Fruit fly (Drosophila melanogaster) whole organism, embryonic: ENCODE results near the gene CG32236.
A peak's percentile ranks its signal among the peaks of the same experiment; 100 is the strongest.

Experiments
- Ada2b ChIP-seq: fragments of 200-800 bp; sonication (Bioruptor generic); IDR thresholded peaks from 2 replicates; pipeline ENCODE4 v1.3.6; 2022; ENCODE audit warnings: missing biosample characterization, missing genetic modification characterization
- Blimp-1 ChIP-seq: fragments of 200-800 bp; sonication (Bioruptor generic); optimal IDR thresholded peaks from 3 replicates; lab custom pipeline; 2018; ENCODE audit warnings: missing biosample characterization, missing genetic modification characterization, mild to moderate bottlenecking, moderate library complexity, missing genetic modification reagents
- CG10209 ChIP-seq: fragments of 200-800 bp; sonication (Bioruptor generic); optimal IDR thresholded peaks from 3 replicates; lab custom pipeline; 2017; ENCODE audit warnings: missing biosample characterization, mild to moderate bottlenecking, missing genetic modification characterization, missing genetic modification reagents
- CG11695 ChIP-seq: fragments of 200-800 bp; sonication (Bioruptor generic); IDR thresholded peaks from 3 replicates; pipeline ENCODE4 v1.3.6; 2022; ENCODE audit warnings: missing biosample characterization, missing genetic modification characterization
- CG13424 ChIP-seq: fragments of 200-800 bp; sonication (Bioruptor generic); optimal IDR thresholded peaks from 2 replicates; lab custom pipeline; 2019; ENCODE audit warnings: missing biosample characterization, mild to moderate bottlenecking, missing genetic modification characterization, moderate library complexity
- CG15073 ChIP-seq: fragments of 200-800 bp; sonication (Bioruptor generic); optimal IDR thresholded peaks from 2 replicates; lab custom pipeline; 2016; ENCODE audit warnings: missing biosample characterization, missing genetic modification characterization
- CG15514 ChIP-seq: fragments of 200-800 bp; sonication (Bioruptor generic); optimal IDR thresholded peaks from 3 replicates; lab custom pipeline; 2017; ENCODE audit warnings: missing biosample characterization, missing genetic modification characterization, mild to moderate bottlenecking, moderate library complexity, missing genetic modification reagents
- CG15601 ChIP-seq: fragments of 200-800 bp; sonication (Bioruptor generic); optimal IDR thresholded peaks from 3 replicates; lab custom pipeline; 2019; ENCODE audit warnings: missing biosample characterization, mild to moderate bottlenecking, missing genetic modification characterization, moderate library complexity
- CG17361 ChIP-seq: fragments of 200-800 bp; sonication (Bioruptor generic); IDR thresholded peaks from 3 replicates; pipeline ENCODE4 v1.3.6; 2022; ENCODE audit warnings: missing biosample characterization, missing genetic modification characterization
- CG31441 ChIP-seq: fragments of 200-800 bp; sonication (Bioruptor generic); IDR thresholded peaks from 2 replicates; pipeline ENCODE4 v1.3.6; 2022; ENCODE audit warnings: missing biosample characterization, missing genetic modification characterization
- CG34422 ChIP-seq: fragments of 200-800 bp; sonication (Bioruptor generic); IDR thresholded peaks from 3 replicates; pipeline ENCODE4 v1.3.6; 2022; ENCODE audit warnings: missing biosample characterization, missing genetic modification characterization
- CG4282 ChIP-seq: fragments of 200-800 bp; sonication (Bioruptor generic); optimal IDR thresholded peaks from 2 replicates; lab custom pipeline; 2016; ENCODE audit warnings: missing biosample characterization, missing genetic modification characterization
- CG4617 ChIP-seq: fragments of 200-800 bp; sonication (Bioruptor generic); optimal IDR thresholded peaks from 3 replicates; lab custom pipeline; 2016; ENCODE audit warnings: missing biosample characterization, missing genetic modification characterization, borderline replicate concordance
- CG4820 ChIP-seq: fragments of 200-800 bp; sonication (Bioruptor generic); optimal IDR thresholded peaks from 3 replicates; lab custom pipeline; 2016; ENCODE audit warnings: missing biosample characterization, missing genetic modification characterization
- CG7271 ChIP-seq: fragments of 200-800 bp; sonication (Bioruptor generic); optimal IDR thresholded peaks from 2 replicates; lab custom pipeline; 2018; ENCODE audit warnings: missing biosample characterization, mild to moderate bottlenecking, missing genetic modification characterization, moderate library complexity
- CG7745 ChIP-seq: fragments of 200-800 bp; sonication (Bioruptor generic); optimal IDR thresholded peaks from 2 replicates; lab custom pipeline; 2018; ENCODE audit warnings: missing biosample characterization, mild to moderate bottlenecking, missing genetic modification characterization, moderate library complexity
- CG8924 ChIP-seq: fragments of 200-800 bp; optimal IDR thresholded peaks from 3 replicates; lab custom pipeline; 2019; ENCODE audit warnings: missing biosample characterization, mild to moderate bottlenecking, missing genetic modification characterization, moderate library complexity
- CoRest ChIP-seq: fragments of 200-800 bp; sonication (Bioruptor generic); optimal IDR thresholded peaks from 3 replicates; lab custom pipeline; 2018; ENCODE audit warnings: missing biosample characterization, mild to moderate bottlenecking, missing genetic modification characterization, moderate library complexity
- Dref ChIP-seq: fragments of 200-800 bp; sonication (Bioruptor generic); IDR thresholded peaks from 2 replicates; pipeline ENCODE4 v1.3.6; 2022; ENCODE audit warnings: missing biosample characterization, missing genetic modification characterization
- Ets65A ChIP-seq: fragments of 200-800 bp; sonication (Bioruptor generic); peaks from one replicate; lab custom pipeline; 2016; ENCODE audit warnings: missing biosample characterization, missing genetic modification characterization
- H15 ChIP-seq: fragments of 200-800 bp; sonication (Bioruptor generic); IDR thresholded peaks from 3 replicates; pipeline ENCODE4 v1.3.6; 2022; ENCODE audit warnings: missing biosample characterization, missing genetic modification characterization
- Hand ChIP-seq: fragments of 200-800 bp; sonication (Bioruptor generic); optimal IDR thresholded peaks from 2 replicates; lab custom pipeline; 2017; ENCODE audit warnings: mild to moderate bottlenecking, missing biosample characterization, missing genetic modification reagents, missing genetic modification characterization
- Med ChIP-seq: fragments of 200-800 bp; sonication (Bioruptor generic); peaks from one replicate; lab custom pipeline; 2016; ENCODE audit warnings: missing biosample characterization, missing genetic modification characterization, mild to moderate bottlenecking, inconsistent platforms, moderate library complexity
- Rx ChIP-seq: fragments of 200-800 bp; sonication (Bioruptor generic); IDR thresholded peaks from 2 replicates; pipeline ENCODE4 v1.3.6; 2022; ENCODE audit warnings: missing biosample characterization, missing genetic modification characterization
- Sry-β ChIP-seq: fragments of 200-800 bp; sonication (Bioruptor generic); optimal IDR thresholded peaks from 2 replicates; lab custom pipeline; 2018; ENCODE audit warnings: missing biosample characterization, mild to moderate bottlenecking, missing genetic modification characterization, moderate library complexity
- abd-A ChIP-seq: fragments of 200-800 bp; sonication (Bioruptor generic); optimal IDR thresholded peaks from 3 replicates; lab custom pipeline; 2019; ENCODE audit warnings: missing biosample characterization, mild to moderate bottlenecking, missing genetic modification characterization, moderate library complexity
- amos ChIP-seq: fragments of 200-800 bp; sonication (Bioruptor generic); IDR thresholded peaks from 2 replicates; pipeline ENCODE4 v1.3.6; 2022; ENCODE audit warnings: missing biosample characterization, missing genetic modification characterization; ENCODE audit not compliant: partially characterized antibody
- aop ChIP-seq: fragments of 200-800 bp; sonication (Bioruptor generic); IDR thresholded peaks from 2 replicates; pipeline ENCODE4 v1.3.6; 2022; ENCODE audit warnings: missing biosample characterization, missing genetic modification characterization
- ase ChIP-seq: fragments of 200-800 bp; sonication (Bioruptor generic); IDR thresholded peaks from 3 replicates; pipeline ENCODE4 v1.3.6; 2022; ENCODE audit warnings: missing biosample characterization, missing genetic modification characterization
- bab2 ChIP-seq: fragments of 200-800 bp; sonication (Bioruptor generic); optimal IDR thresholded peaks from 2 replicates; lab custom pipeline; 2016; ENCODE audit warnings: missing biosample characterization, missing genetic modification characterization
- br ChIP-seq: fragments of >200 bp; optimal IDR thresholded peaks from 2 replicates; lab custom pipeline; 2017
- chm ChIP-seq: fragments of 200-800 bp; sonication (Bioruptor generic); IDR thresholded peaks from 2 replicates; pipeline ENCODE4 v1.3.6; 2022; ENCODE audit warnings: missing biosample characterization, missing genetic modification characterization
- ci ChIP-seq: fragments of 200-800 bp; sonication (Bioruptor generic); IDR thresholded peaks from 3 replicates; pipeline ENCODE4 v1.3.6; 2022; ENCODE audit warnings: missing biosample characterization, missing genetic modification characterization
- crp ChIP-seq, 2 experiments: fragments of 200-800 bp; sonication (Bioruptor generic); optimal IDR thresholded peaks; 2 replicates in 1 of 2; 3 replicates in 1 of 2; lab custom pipeline; 2017; ENCODE audit warnings: missing biosample characterization in 2 of 2, missing genetic modification characterization in 2 of 2, mild to moderate bottlenecking in 1 of 2, moderate library complexity in 1 of 2
- dimm ChIP-seq: fragments of 200-800 bp; sonication (Bioruptor generic); IDR thresholded peaks from 2 replicates; pipeline ENCODE4 v1.3.6; 2022; ENCODE audit warnings: missing biosample characterization, missing genetic modification characterization
- eve ChIP-seq, 2 experiments: fragments of >200 bp; optimal IDR thresholded peaks; 2 replicates each; lab custom pipeline; 2017; ENCODE audit warnings: missing biosample characterization in 2 of 2, missing genetic modification characterization in 2 of 2
- gce ChIP-seq: fragments of 200-800 bp; sonication (Bioruptor generic); IDR thresholded peaks from 3 replicates; pipeline ENCODE4 v1.3.6; 2022; ENCODE audit warnings: missing biosample characterization, missing genetic modification characterization
- grau ChIP-seq: fragments of 200-800 bp; optimal IDR thresholded peaks from 3 replicates; lab custom pipeline; 2019; ENCODE audit warnings: missing biosample characterization, mild to moderate bottlenecking, missing genetic modification characterization, moderate library complexity
- ind ChIP-seq: fragments of 200-800 bp; sonication (Bioruptor generic); optimal IDR thresholded peaks from 3 replicates; lab custom pipeline; 2016; ENCODE audit warnings: missing biosample characterization, missing genetic modification characterization
- kni ChIP-seq: fragments of 200-800 bp; sonication (Bioruptor generic); optimal IDR thresholded peaks from 3 replicates; lab custom pipeline; 2017; ENCODE audit warnings: mild to moderate bottlenecking, missing biosample characterization, missing genetic modification reagents, missing genetic modification characterization
- lbe ChIP-seq: fragments of 200-800 bp; sonication (Bioruptor generic); optimal IDR thresholded peaks from 2 replicates; lab custom pipeline; 2016; ENCODE audit warnings: missing biosample characterization, mild to moderate bottlenecking, missing genetic modification characterization
- nom ChIP-seq: fragments of 200-800 bp; sonication (Bioruptor generic); optimal IDR thresholded peaks from 2 replicates; lab custom pipeline; 2017; ENCODE audit warnings: missing biosample characterization, missing genetic modification characterization, mild to moderate bottlenecking, moderate library complexity, missing genetic modification reagents
- phol ChIP-seq: fragments of 200-800 bp; sonication (Bioruptor generic); optimal IDR thresholded peaks from 3 replicates; lab custom pipeline; 2018; ENCODE audit warnings: missing biosample characterization, mild to moderate bottlenecking, missing genetic modification characterization, moderate library complexity
- prd ChIP-seq, 3 experiments: fragments of >200 bp in 2 of 3; fragments of 200-800 bp in 1 of 3; sonication (Bioruptor generic) in 1 of 3; optimal IDR thresholded peaks in 2 of 3; IDR thresholded peaks in 1 of 3; 2 replicates in 2 of 3; 3 replicates in 1 of 3; pipeline versions ENCODE4 v1.3.6 to Lab custom; 2017 to 2022; ENCODE audit warnings: missing biosample characterization in 1 of 3, missing genetic modification characterization in 1 of 3
- ro ChIP-seq: fragments of 200-800 bp; sonication (Bioruptor generic); IDR thresholded peaks from 2 replicates; pipeline ENCODE4 v1.3.6; 2022; ENCODE audit warnings: missing biosample characterization, missing genetic modification characterization
- unpg ChIP-seq: fragments of 200-800 bp; sonication (Bioruptor generic); optimal IDR thresholded peaks from 3 replicates; lab custom pipeline; 2018; ENCODE audit warnings: missing biosample characterization, mild to moderate bottlenecking, missing genetic modification characterization, moderate library complexity
- zen2 ChIP-seq: fragments of 200-800 bp; sonication (Bioruptor generic); IDR thresholded peaks from 3 replicates; pipeline ENCODE4 v1.3.6; 2022; ENCODE audit warnings: missing biosample characterization, missing genetic modification characterization; ENCODE audit not compliant: partially characterized antibody

The CG32236 gene

dm6 chr3L:4692177-4693134, 25.3 kb upstream of the CG32236 start, which contains the start of gene RhoGEF64C (continued):
- TF ChIP-seq ci (GFP tag; lab: Robert Waterston, UW): no peak
- TF ChIP-seq br: no peak
- TF ChIP-seq CG7745: no peak
- no peak for TF ChIP-seq ro
- peak; percentile 48 for TF ChIP-seq kni (GFP tag; lab: Kevin White, UChicago)
- TF ChIP-seq CG34422: 0 out of 3 replicates have a peak, but pooled peaks have one; percentile 28
- no peak for TF ChIP-seq prd (optimal IDR thresholded peaks at IDR 0.05; lab: Kevin White, UChicago)
- TF ChIP-seq prd (GFP tag; IDR thresholded peaks at IDR 0.05; lab: Robert Waterston, UW): no peak
- TF ChIP-seq chm (GFP tag; lab: Robert Waterston, UW): 0 out of 2 replicates have a peak, but pooled peaks have one; percentile 9
- TF ChIP-seq zen2: 0 out of 3 replicates have a peak, but pooled peaks have one; percentile 19
- no peak for TF ChIP-seq Ets65A
- no peak for TF ChIP-seq dimm (GFP tag; lab: Robert Waterston, UW)
- no peak for TF ChIP-seq CG15601 (tag; lab: Kevin White, UChicago)
- peak; percentile 11; the same call in 1 of the 2 replicates for TF ChIP-seq amos (GFP tag; lab: Robert Waterston, UW)
- TF ChIP-seq Blimp-1 (GFP tag; lab: Kevin White, UChicago): peak; percentile 79
- no peak for TF ChIP-seq Rx (GFP tag; lab: Robert Waterston, UW)
- no peak for TF ChIP-seq aop
- TF ChIP-seq, all 482 proteins: peak for 16

- peak; percentile 51 for TF ChIP-seq grau (tag; lab: Kevin White, UChicago)
- TF ChIP-seq Dref: no peak
- TF ChIP-seq CG4617 (GFP tag; lab: Kevin White, UChicago): no peak
- no peak for TF ChIP-seq CG7271 (tag; lab: Kevin White, UChicago)
- peak; percentile 16 for TF ChIP-seq CG8924
- peak; percentile 69 for TF ChIP-seq CG17361
- no peak for TF ChIP-seq CG4282
- peak; percentile 31 for TF ChIP-seq unpg (GFP tag; lab: Kevin White, UChicago)
- no peak for TF ChIP-seq CG11695 (GFP tag; lab: Robert Waterston, UW)
- TF ChIP-seq crp (GFP tag; optimal IDR thresholded peaks at IDR 0.05; lab: Kevin White, UChicago): no peak
- TF ChIP-seq CG4820 (GFP tag; lab: Kevin White, UChicago): no peak
- no peak for TF ChIP-seq Ada2b (GFP tag; lab: Robert Waterston, UW)
- TF ChIP-seq bab2 (GFP tag; lab: Kevin White, UChicago): no peak
- TF ChIP-seq CG15073 (GFP tag; lab: Kevin White, UChicago): no peak
- peak; percentile 64; the same call in 1 of the 2 replicates for TF ChIP-seq CG31441 (GFP tag; lab: Robert Waterston, UW)
- no peak for TF ChIP-seq CG15514 (GFP tag; lab: Kevin White, UChicago)
- 0 out of 3 replicates have a peak, but pooled peaks have one; percentile 33 for TF ChIP-seq H15
- peak; percentile 39 for TF ChIP-seq CG13424 (tag; lab: Kevin White, UChicago)
- no peak for TF ChIP-seq Sry-β
- no peak for TF ChIP-seq Hand (GFP tag; lab: Kevin White, UChicago)
- no peak for TF ChIP-seq eve (GFP tag; optimal IDR thresholded peaks at IDR 0.05; lab: Kevin White, UChicago)
- TF ChIP-seq phol (tag; lab: Kevin White, UChicago): peak; percentile 65
- TF ChIP-seq gce (GFP tag; lab: Robert Waterston, UW): no peak
- TF ChIP-seq ci (GFP tag; lab: Robert Waterston, UW): 0 out of 3 replicates have a peak, but pooled peaks have one; percentile 45
- no peak for TF ChIP-seq Med
- no peak for TF ChIP-seq lbe (GFP tag; lab: Kevin White, UChicago)
- no peak for TF ChIP-seq nom
- TF ChIP-seq ind (GFP tag; lab: Kevin White, UChicago): no peak
- TF ChIP-seq abd-A: no peak
- TF ChIP-seq ase (GFP tag; lab: Robert Waterston, UW): no peak
- peak; percentile 21 for TF ChIP-seq CG10209
- TF ChIP-seq CoRest (tag; lab: Kevin White, UChicago): peak; percentile 27
Observed at dm6 chr3L:4691775-4692174, 24.6 kb upstream of the CG32236 start.
